Worm (Caenorhabditis elegans): ENCODE data around the gene str-48.

Gene str-48

DNA sequence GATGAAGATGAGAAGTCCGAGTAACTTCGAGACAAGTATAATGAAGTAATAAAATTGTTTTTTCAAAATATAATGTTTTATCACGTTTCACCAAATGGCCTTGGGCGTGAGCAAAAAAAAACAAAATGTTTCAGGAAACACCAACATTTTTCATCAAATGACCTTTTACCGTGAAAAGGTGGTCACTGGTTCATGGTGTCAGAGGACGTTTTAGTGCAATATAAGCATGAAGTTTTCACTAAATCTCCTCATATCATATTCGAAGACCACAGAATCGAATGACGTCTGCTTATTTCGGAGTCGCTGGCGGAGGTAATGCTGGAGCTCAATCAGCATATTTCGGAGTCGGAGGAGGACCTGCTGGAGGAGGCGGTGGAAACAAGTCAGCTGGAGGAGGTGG lies 10.5 kb upstream of the str-48 start, which contains the start of the genes ZC477.7 and ssq-3:
Gene ZC477.7 (minus strand): TSS at position 101 of the 400 bp plus-strand sequence.
Gene ssq-3 (plus strand): TSS at position 251 of the 400 bp plus-strand sequence.
- no peak for TF ChIP-seq unc-62 (GFP tag; optimal IDR thresholded peaks at IDR 0.05)

DNA sequence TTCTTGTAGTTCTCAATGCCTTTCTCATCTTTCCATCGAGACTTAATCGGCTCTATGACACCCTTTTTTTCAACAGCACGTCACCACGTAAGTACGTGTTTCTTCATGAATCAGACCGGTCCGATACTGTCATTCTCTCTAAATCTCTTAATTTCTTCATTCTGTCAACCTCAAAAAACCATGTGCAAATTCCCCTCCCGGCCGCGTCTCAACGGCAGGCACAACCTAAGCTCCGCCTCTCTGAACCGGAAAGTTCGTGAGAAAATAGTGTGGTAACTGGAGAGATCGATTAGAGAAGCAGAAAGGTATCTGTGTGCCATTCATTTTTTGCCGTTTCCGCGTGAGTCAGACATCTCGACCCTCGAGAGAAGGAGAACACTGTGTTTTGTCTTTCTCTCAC lies 7.2 kb upstream of the str-48 start, which contains the start of gene nas-8:
Gene nas-8 (plus strand): TSS at position 301 of the 400 bp plus-strand sequence.
- TF ChIP-seq unc-62 (GFP tag; optimal IDR thresholded peaks at IDR 0.05) = no peak

DNA sequence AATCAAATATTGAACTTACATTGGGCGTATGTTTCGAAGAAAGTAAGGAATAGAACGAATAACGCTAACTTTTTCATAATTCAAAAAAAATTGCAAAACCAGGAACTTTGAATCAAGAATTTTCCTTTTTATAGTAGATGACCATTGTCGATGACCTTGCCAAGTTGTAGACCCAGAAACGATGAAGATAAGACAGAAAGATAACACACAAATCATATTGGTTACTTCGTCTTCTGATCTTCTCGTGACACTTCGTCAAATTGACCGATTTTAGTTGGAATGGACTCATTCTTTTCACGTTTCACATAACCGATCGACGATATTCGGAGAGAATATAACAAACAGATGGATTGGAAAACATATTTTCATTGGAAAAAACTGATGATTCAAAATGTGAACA lies 10.0 kb downstream of the str-48 start, which contains the start of gene grsp-3:
Gene grsp-3 (minus strand): TSS at position 149 of the 400 bp plus-strand sequence.
- TF ChIP-seq unc-62 (GFP tag; optimal IDR thresholded peaks at IDR 0.05) = no peak

DNA sequence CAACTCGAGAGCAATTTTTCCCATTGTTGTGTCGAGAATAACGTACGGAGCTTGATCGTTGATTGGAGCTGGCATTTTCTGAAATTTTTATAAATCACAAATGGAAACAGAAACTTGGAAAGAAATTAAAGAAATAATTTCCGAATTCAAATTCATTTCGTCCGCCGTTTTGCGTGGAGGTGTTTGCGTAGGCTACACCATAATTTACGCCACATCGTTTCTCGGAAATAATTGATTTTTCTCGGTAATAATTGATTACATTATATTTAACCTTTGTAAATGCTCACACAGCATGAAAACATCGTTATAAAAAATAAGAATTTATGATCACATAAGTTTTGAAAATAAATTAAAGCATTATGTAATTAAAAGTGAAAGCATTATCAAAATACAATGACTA lies 11.3 kb downstream of the str-48 start, which contains the start of gene cyn-12:
Gene cyn-12 (minus strand): TSS at position 78 of the 400 bp plus-strand sequence.
- no peak for TF ChIP-seq unc-62 (GFP tag; optimal IDR thresholded peaks at IDR 0.05)

DNA sequence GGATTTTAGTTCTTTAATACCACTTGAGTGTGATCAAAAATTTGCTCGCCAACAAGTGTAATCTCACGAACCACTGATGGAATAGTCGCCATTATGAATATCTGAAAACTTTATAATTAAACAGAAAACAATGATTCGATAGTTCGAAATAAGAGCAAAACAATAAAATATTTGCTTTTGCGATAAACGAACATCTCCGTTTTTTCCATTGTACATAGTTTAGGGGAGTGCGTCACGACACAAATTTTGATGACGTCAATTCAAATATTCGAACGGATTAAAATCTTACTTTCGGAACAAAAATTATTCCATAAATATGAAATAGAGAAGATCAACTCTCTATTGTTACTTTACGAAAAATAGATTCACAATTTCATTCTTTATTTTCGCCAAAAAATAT lies 12.2 kb downstream of the str-48 start, which contains the start of gene mutd-1:
Gene mutd-1 (minus strand): TSS at position 101 of the 400 bp plus-strand sequence.
- TF ChIP-seq unc-62 (GFP tag; optimal IDR thresholded peaks at IDR 0.05) = no peak

DNA sequence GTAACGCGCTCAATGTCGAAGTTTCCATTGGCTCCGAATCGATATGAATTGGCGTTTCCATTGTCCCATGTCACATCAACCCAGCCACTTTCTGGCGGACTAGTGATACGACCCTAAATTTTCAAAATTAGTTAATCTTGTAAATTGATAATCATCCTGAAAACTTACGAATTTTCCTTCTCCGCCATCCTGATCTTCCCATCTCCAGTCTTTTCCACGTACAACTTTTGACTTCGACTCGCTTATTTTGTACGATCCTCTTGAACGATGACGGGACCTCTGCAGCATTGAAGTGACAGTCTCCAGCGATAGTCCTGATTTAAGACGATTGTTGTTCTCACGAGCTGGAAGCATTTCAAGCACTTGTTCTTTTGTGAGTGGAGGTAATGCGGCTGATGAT lies 17.3 kb downstream of the str-48 start:
- no peak for TF ChIP-seq unc-62 (GFP tag; optimal IDR thresholded peaks at IDR 0.05)

DNA sequence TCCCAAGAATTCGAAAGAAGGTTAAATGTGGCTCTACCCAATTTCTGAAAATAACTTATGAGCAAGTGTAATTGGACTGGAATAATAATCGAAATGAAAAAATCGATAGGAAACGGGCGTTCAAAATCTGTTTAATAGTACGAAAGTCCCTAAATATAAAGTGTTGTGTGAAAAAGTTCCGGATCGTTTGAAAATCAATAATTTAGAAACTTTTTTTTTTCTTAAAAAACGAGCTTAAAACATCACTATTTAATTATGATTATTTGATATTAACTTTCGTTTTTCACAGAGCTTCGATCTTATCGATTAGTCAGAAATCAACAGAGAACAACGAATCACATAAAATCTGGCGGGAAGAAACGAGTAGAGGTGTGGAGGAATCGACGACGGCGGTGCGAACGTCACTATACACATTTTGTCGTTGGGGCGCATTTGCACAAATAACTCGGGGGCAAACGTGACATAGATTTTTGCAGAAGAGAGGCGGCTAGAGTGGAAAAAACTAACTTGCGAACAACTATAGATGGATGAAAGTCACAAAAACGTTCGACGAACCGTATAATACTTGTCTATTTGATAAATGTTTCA lies 23.0 kb downstream of the str-48 start, which contains the start of gene hecd-1:
Gene hecd-1 (minus strand): TSS at position 51 of the 588 bp plus-strand sequence.
- TF ChIP-seq unc-62 (GFP tag; optimal IDR thresholded peaks at IDR 0.05) = no peak

DNA sequence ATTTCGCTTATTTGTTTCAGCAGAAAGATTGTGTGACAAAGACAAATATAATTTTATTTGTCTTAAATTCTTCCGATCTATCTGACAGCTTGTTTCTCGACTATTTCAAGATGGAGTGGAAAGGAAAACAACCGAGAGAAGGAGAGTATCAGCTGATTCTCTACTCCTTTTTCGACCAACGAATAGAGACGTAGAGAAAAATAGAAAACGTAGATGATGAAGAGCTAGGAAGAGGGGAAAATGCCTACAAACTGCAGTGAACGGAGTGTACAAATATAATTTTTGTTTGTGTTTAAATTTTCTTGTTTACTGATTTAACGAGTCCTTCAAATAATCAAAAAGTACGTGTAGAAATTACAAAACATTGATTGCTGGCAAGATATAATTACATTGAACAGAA lies 25.9 kb downstream of the str-48 start:
- TF ChIP-seq unc-62 (GFP tag; optimal IDR thresholded peaks at IDR 0.05) = no peak

DNA sequence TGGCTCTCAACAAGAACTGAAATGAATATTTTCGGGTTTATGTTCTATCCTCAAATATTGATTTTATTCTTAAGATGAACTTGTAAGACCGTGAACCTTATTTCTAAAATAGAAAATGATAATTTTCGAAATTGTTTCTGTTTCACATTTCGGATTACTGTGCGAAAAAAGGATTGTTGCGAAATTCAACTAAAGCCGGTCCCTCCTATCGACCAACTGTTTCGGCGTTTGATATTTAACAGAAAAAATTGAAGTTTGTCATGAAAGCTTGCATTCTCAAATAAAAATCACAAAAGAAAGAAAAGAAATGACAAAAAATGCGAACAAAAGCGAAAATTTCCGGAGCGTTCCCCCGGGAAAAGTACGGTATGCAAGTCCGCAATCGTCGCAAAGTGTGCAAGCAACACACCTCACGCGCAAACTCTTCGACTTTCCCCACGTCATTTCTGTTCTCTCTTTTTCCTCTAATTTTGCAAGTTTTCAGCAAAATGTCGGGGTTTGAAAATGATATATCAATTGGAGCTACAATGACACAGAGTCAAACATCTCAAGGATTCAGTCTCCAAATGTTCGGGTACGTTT lies 27.3 kb downstream of the str-48 start, which contains the start of gene C34D4.4:
Gene C34D4.4 (plus strand): TSS at position 342 of the 582 bp plus-strand sequence.
- no peak for TF ChIP-seq unc-62 (GFP tag; optimal IDR thresholded peaks at IDR 0.05)

DNA sequence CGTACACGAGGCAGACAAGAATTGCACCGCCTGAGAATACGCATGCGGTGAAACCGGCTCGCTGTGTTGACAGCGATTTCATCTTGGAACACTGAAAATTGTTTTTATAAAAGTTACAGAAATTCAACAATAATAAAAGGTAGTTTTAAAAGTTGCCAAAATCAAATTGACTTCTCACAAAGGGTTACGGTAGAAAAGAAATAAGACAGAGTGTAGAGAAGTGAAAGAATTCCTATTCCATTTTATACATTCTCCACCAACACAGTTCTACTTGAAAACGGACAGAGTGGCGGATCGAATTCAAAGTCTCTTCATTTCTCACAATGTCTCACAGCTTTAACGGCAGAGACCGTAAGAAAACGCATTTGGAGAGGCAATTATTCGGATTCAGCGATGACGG lies 30.6 kb downstream of the str-48 start, which contains the start of gene col-113:
Gene col-113 (minus strand): TSS at position 101 of the 400 bp plus-strand sequence.
- TF ChIP-seq unc-62 (GFP tag; optimal IDR thresholded peaks at IDR 0.05) = no peak

DNA sequence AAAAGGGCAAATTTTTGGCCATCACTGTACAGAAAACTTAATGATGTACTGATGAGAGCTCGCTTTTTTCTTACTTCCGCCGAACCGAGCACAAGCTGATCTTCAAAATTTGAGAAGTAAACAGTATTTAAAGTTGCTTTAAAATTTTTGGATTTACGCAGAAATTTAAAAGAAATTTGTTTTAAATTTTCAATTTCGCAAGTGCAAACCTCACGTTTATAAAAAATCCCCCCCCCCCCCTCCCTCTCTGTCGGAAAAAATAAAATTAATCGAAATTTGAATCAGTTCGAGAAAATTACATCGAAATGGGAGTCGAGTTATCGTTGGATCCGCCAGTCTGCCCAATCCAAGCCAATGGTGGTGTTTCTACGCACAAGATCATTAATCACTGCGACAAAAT lies 31.6 kb downstream of the str-48 start, which contains the start of gene C34D4.3:
Gene C34D4.3 (plus strand): TSS at position 301 of the 400 bp plus-strand sequence.
- no peak for TF ChIP-seq unc-62 (GFP tag; optimal IDR thresholded peaks at IDR 0.05)

DNA sequence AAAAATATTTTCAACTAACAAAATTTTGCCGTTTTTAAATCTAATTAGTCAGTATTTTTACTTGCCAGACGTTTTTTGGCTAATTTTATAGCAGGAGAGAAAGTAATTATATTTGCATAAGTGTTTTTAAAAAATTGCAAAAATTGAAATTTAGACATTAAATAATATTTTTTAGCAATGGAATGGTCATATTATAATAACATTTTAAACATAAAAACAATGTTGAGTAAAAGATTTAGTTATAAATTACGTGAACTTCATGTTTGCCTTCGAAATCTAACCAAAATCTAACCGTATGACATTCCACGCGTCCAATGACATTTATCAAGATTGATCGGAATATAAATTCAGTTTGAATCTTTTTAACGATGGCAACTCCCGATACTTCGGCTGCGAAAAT lies 32.6 kb downstream of the str-48 start, which contains the start of gene C34D4.2:
Gene C34D4.2 (plus strand): TSS at position 301 of the 400 bp plus-strand sequence.
- no peak for TF ChIP-seq unc-62 (GFP tag; optimal IDR thresholded peaks at IDR 0.05)

DNA sequence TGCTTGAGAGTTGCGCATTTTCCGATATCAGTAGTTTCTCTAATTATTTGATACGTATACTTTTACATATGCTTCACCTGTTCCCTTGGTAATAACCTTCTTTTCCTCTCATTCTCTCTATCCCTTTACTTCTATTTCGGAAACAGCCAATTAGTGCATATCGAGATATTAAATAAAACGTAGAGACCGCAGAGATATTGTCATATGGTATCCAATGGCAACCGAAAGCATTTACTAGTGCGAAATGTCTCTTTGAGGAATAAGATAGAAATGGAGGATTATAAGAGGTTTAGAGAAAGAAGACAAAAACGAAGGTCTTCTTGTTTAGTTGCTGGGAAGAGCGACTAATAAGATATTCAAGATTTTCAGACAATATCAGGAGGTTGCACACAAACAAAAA lies 34.6 kb downstream of the str-48 start, which contains the start of gene maph-9:
Gene maph-9 (plus strand): TSS at position 273 of the 400 bp plus-strand sequence.
- no peak for TF ChIP-seq unc-62 (GFP tag; optimal IDR thresholded peaks at IDR 0.05)

DNA sequence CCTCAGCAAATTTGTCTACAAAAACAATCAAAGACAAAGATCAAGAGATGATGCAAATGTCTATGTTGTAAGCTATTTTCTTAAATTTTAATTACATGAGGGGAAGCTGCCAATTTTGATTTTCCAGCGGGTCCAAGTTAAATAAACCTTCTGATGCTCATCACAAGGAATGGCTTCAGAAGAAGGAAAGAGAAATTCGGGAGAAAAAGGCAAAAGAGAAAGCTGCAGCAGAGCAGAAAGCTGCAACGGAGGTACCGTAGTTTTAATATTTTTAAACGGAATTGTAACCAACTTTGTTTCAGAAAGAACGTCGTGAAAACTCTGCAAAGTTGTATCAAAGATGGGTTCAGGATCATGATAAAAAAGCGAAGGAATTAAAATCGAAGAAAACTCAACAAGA lies 36.4 kb downstream of the str-48 start:
- TF ChIP-seq unc-62 (GFP tag; optimal IDR thresholded peaks at IDR 0.05) = no peak

DNA sequence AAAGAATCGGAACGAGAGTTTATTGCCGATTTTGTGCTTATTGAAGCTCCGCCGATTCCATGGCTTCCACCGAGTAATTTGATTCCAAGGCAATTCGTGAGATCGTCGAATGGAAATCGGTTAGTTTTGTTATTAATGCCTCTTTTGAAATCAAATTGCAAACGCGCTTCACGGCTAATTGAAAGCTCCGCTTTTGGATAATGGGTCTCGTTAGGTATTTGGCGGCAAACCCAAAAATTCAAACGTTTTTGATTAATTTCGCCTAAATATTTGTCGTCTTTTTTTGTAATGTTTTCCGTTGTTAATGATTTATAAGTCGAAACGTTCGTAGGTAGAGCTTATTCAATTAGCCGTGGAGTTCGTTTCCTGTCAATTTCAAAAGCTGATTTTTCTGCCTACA lies 37.8 kb downstream of the str-48 start:
- no peak for TF ChIP-seq unc-62 (GFP tag; optimal IDR thresholded peaks at IDR 0.05)

DNA sequence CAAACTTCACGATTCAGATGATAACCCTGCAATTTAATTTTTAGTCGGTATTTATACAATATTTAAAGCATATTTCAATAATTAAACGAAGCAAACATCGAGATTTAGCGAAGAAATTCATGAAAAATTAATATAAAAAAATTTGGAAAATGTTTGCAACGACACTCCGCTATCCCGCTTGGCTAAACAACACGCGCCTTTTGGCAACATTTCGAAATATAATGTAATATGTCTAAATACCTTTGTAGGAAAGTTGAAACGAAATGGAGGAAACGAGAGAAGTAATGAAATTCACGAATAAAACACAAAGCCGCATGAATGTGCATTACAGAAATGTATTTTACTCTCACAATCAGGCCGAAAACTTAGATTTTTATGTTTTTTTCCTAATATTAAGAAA lies 43.9 kb downstream of the str-48 start, which contains the start of gene rpc-1:
Gene rpc-1 (minus strand): TSS at position 26 of the 400 bp plus-strand sequence.
- TF ChIP-seq unc-62 (GFP tag; optimal IDR thresholded peaks at IDR 0.05) = no peak
